Fruit fly (Drosophila melanogaster) whole organism, prepupa: ENCODE data around the gene CG7332.

Experiments used
- Blimp-1 ChIP-seq: fragments of 200-800 bp; sonication (Bioruptor generic); optimal IDR thresholded peaks from 3 replicates; lab custom pipeline; 2017; ENCODE audit warnings: missing biosample characterization, missing genetic modification characterization, mild to moderate bottlenecking, moderate library complexity, missing genetic modification reagents
- CG11294 ChIP-seq: fragments of 200-800 bp; sonication (Bioruptor generic); IDR thresholded peaks from 2 replicates; pipeline ENCODE4 v1.3.6; 2022; ENCODE audit warnings: missing biosample characterization, missing genetic modification characterization
- CG11762 ChIP-seq: fragments of 200-800 bp; sonication (Bioruptor generic); optimal IDR thresholded peaks from 3 replicates; lab custom pipeline; 2016; ENCODE audit warnings: missing biosample characterization, missing genetic modification characterization; ENCODE audit not compliant: insufficient read depth
- CG11902 ChIP-seq: fragments of 200-800 bp; sonication (Bioruptor generic); optimal IDR thresholded peaks from 3 replicates; lab custom pipeline; 2016; ENCODE audit warnings: missing biosample characterization, missing genetic modification characterization
- CG1621 ChIP-seq: fragments of 200-800 bp; sonication (Bioruptor generic); optimal IDR thresholded peaks from 3 replicates; lab custom pipeline; 2018; ENCODE audit warnings: missing biosample characterization, mild to moderate bottlenecking, missing genetic modification characterization
- CG16779 ChIP-seq: fragments of 200-800 bp; sonication (Bioruptor generic); optimal IDR thresholded peaks from 3 replicates; lab custom pipeline; 2017; ENCODE audit warnings: missing biosample characterization, mild to moderate bottlenecking, missing genetic modification characterization
- CG3032 ChIP-seq: fragments of 200-800 bp; optimal IDR thresholded peaks from 2 replicates; lab custom pipeline; 2019; ENCODE audit warnings: missing biosample characterization, mild to moderate bottlenecking, missing genetic modification characterization, moderate library complexity
- CG31627 ChIP-seq: fragments of 200-800 bp; sonication (Bioruptor generic); optimal IDR thresholded peaks from 3 replicates; lab custom pipeline; 2016; ENCODE audit warnings: missing biosample characterization, missing genetic modification characterization
- CG32006 ChIP-seq: fragments of 200-800 bp; sonication (Bioruptor generic); optimal IDR thresholded peaks from 3 replicates; lab custom pipeline; 2017; ENCODE audit warnings: missing biosample characterization, mild to moderate bottlenecking, missing genetic modification characterization
- CG34406 ChIP-seq: fragments of 200-800 bp; sonication (Bioruptor generic); optimal IDR thresholded peaks from 3 replicates; lab custom pipeline; 2016; ENCODE audit warnings: missing biosample characterization, missing genetic modification characterization
- CG3919 ChIP-seq: fragments of 200-800 bp; sonication (Bioruptor generic); optimal IDR thresholded peaks from 3 replicates; lab custom pipeline; 2016; ENCODE audit warnings: missing biosample characterization, missing genetic modification characterization
- CG4318 ChIP-seq: fragments of 200-800 bp; sonication (Bioruptor generic); optimal IDR thresholded peaks from 3 replicates; lab custom pipeline; 2017; ENCODE audit warnings: missing biosample characterization, mild to moderate bottlenecking, missing genetic modification characterization
- CG6276 ChIP-seq: fragments of 200-800 bp; sonication (Bioruptor generic); optimal IDR thresholded peaks from 2 replicates; lab custom pipeline; 2017; ENCODE audit warnings: missing biosample characterization, mild to moderate bottlenecking, missing genetic modification characterization
- CG6792 ChIP-seq: fragments of 200-800 bp; sonication (Bioruptor generic); optimal IDR thresholded peaks from 3 replicates; lab custom pipeline; 2016; ENCODE audit warnings: missing biosample characterization, missing genetic modification characterization
- CG6808 ChIP-seq: fragments of 200-800 bp; sonication (Bioruptor generic); optimal IDR thresholded peaks from 3 replicates; lab custom pipeline; 2017; ENCODE audit warnings: missing biosample characterization, missing genetic modification characterization, mild to moderate bottlenecking, moderate library complexity, missing genetic modification reagents
- CG7368 ChIP-seq: fragments of 200-800 bp; sonication (Bioruptor generic); optimal IDR thresholded peaks from 3 replicates; lab custom pipeline; 2016; ENCODE audit warnings: missing biosample characterization, missing genetic modification characterization
- CG8119 ChIP-seq: fragments of 200-800 bp; sonication (Bioruptor generic); IDR thresholded peaks from 3 replicates; pipeline ENCODE4 v1.3.6; 2022; ENCODE audit warnings: missing biosample characterization, missing genetic modification characterization
- CG8319 ChIP-seq: fragments of 200-800 bp; sonication (Bioruptor generic); optimal IDR thresholded peaks from 3 replicates; lab custom pipeline; 2016; ENCODE audit warnings: missing biosample characterization, missing genetic modification characterization
- Eip78C ChIP-seq: fragments of 200-800 bp; sonication (Bioruptor generic); peaks from one replicate; lab custom pipeline; 2016; ENCODE audit warnings: missing biosample characterization, missing genetic modification characterization
- Eip93F ChIP-seq: fragments of 200-800 bp; sonication (Bioruptor generic); optimal IDR thresholded peaks from 2 replicates; lab custom pipeline; 2016; ENCODE audit warnings: missing biosample characterization, mild to moderate bottlenecking, missing genetic modification characterization
- Ets21C ChIP-seq: fragments of 200-800 bp; sonication (Bioruptor generic); optimal IDR thresholded peaks from 3 replicates; lab custom pipeline; 2016; ENCODE audit warnings: missing biosample characterization, missing genetic modification characterization
- Ets96B ChIP-seq: fragments of 200-800 bp; optimal IDR thresholded peaks from 2 replicates; lab custom pipeline; 2019; ENCODE audit warnings: missing biosample characterization, mild to moderate bottlenecking, missing genetic modification characterization, moderate library complexity
- Hr39 ChIP-seq: fragments of 200-800 bp; sonication (Bioruptor generic); optimal IDR thresholded peaks from 2 replicates; lab custom pipeline; 2016; ENCODE audit warnings: missing biosample characterization, missing genetic modification characterization
- Hr4 ChIP-seq: fragments of 200-800 bp; sonication (Bioruptor generic); optimal IDR thresholded peaks from 3 replicates; lab custom pipeline; 2016; ENCODE audit warnings: missing biosample characterization, missing genetic modification characterization
- Lpt ChIP-seq: fragments of 200-800 bp; sonication (Bioruptor generic); optimal IDR thresholded peaks from 3 replicates; lab custom pipeline; 2016; ENCODE audit warnings: missing biosample characterization, missing genetic modification characterization
- Met ChIP-seq: fragments of 200-800 bp; sonication (Bioruptor generic); optimal IDR thresholded peaks from 3 replicates; lab custom pipeline; 2016; ENCODE audit warnings: missing biosample characterization, missing genetic modification characterization
- Smox ChIP-seq: fragments of 200-800 bp; sonication (Bioruptor generic); optimal IDR thresholded peaks from 3 replicates; lab custom pipeline; 2016; ENCODE audit warnings: missing biosample characterization, missing genetic modification characterization
- Sox15 ChIP-seq: fragments of 200-800 bp; sonication (Bioruptor generic); optimal IDR thresholded peaks from 3 replicates; lab custom pipeline; 2016; ENCODE audit warnings: missing biosample characterization, missing genetic modification characterization
- achi ChIP-seq: fragments of 200-800 bp; sonication (Bioruptor generic); optimal IDR thresholded peaks from 3 replicates; lab custom pipeline; 2016; ENCODE audit warnings: missing biosample characterization, missing genetic modification characterization
- acj6 ChIP-seq: fragments of 200-800 bp; sonication (Bioruptor generic); optimal IDR thresholded peaks from 3 replicates; lab custom pipeline; 2016; ENCODE audit warnings: missing biosample characterization, missing genetic modification characterization
- cyc ChIP-seq: fragments of 200-800 bp; sonication (Bioruptor generic); optimal IDR thresholded peaks from 3 replicates; lab custom pipeline; 2016; ENCODE audit warnings: missing biosample characterization, missing genetic modification characterization
- dac ChIP-seq: fragments of 200-800 bp; sonication (Bioruptor generic); optimal IDR thresholded peaks from 2 replicates; lab custom pipeline; 2017; ENCODE audit warnings: missing biosample characterization, mild to moderate bottlenecking, missing genetic modification characterization
- eg ChIP-seq: fragments of 200-800 bp; sonication (Bioruptor generic); IDR thresholded peaks from 3 replicates; pipeline ENCODE4 v1.3.6; 2022; ENCODE audit warnings: missing biosample characterization, missing genetic modification characterization
- esn ChIP-seq: fragments of 200-800 bp; sonication (Bioruptor generic); optimal IDR thresholded peaks from 2 replicates; lab custom pipeline; 2016; ENCODE audit warnings: missing biosample characterization, mild to moderate bottlenecking, missing genetic modification characterization, moderate library complexity
- fd59A ChIP-seq: fragments of 200-800 bp; sonication (Bioruptor generic); optimal IDR thresholded peaks from 2 replicates; lab custom pipeline; 2017; ENCODE audit warnings: missing biosample characterization, mild to moderate bottlenecking, missing genetic modification characterization, missing genetic modification reagents
- fd85E ChIP-seq: fragments of 200-800 bp; sonication (Bioruptor generic); optimal IDR thresholded peaks from 3 replicates; lab custom pipeline; 2016; ENCODE audit warnings: missing biosample characterization, missing genetic modification characterization
- fkh ChIP-seq: fragments of 200-800 bp; sonication (Bioruptor generic); optimal IDR thresholded peaks from 3 replicates; lab custom pipeline; 2017; ENCODE audit warnings: missing biosample characterization, mild to moderate bottlenecking, missing genetic modification characterization, moderate library complexity
- lz ChIP-seq: fragments of 200-800 bp; sonication (Bioruptor generic); optimal IDR thresholded peaks from 3 replicates; lab custom pipeline; 2016; ENCODE audit warnings: missing biosample characterization, missing genetic modification characterization
- salr ChIP-seq, 2 experiments: fragments of 200-800 bp; sonication (Bioruptor generic); optimal IDR thresholded peaks; 3 replicates each; lab custom pipeline; 2016 to 2018; ENCODE audit warnings: missing biosample characterization in 2 of 2, missing genetic modification characterization in 2 of 2, mild to moderate bottlenecking in 1 of 2
- spab ChIP-seq: fragments of 200-800 bp; sonication (Bioruptor generic); optimal IDR thresholded peaks from 2 replicates; lab custom pipeline; 2017; ENCODE audit warnings: missing biosample characterization, mild to moderate bottlenecking, missing genetic modification characterization, missing genetic modification reagents
- ss ChIP-seq, 2 experiments: fragments of 200-800 bp; sonication (Bioruptor generic); optimal IDR thresholded peaks; 2 replicates in 1 of 2; 3 replicates in 1 of 2; lab custom pipeline; 2017 to 2018; ENCODE audit warnings: mild to moderate bottlenecking in 2 of 2, missing biosample characterization in 2 of 2, missing genetic modification characterization in 2 of 2, moderate library complexity in 1 of 2
- svp ChIP-seq: fragments of 200-800 bp; sonication (Bioruptor generic); peaks from one replicate; lab custom pipeline; 2016; ENCODE audit warnings: missing biosample characterization, missing genetic modification characterization
- topi ChIP-seq: fragments of 200-800 bp; sonication (Bioruptor generic); optimal IDR thresholded peaks from 3 replicates; lab custom pipeline; 2016; ENCODE audit warnings: missing biosample characterization, missing genetic modification characterization
- vri ChIP-seq: fragments of 200-800 bp; sonication (Bioruptor generic); optimal IDR thresholded peaks from 3 replicates; lab custom pipeline; 2016; ENCODE audit warnings: missing biosample characterization, mild to moderate bottlenecking, missing genetic modification characterization

CG7332 gene

DNA sequence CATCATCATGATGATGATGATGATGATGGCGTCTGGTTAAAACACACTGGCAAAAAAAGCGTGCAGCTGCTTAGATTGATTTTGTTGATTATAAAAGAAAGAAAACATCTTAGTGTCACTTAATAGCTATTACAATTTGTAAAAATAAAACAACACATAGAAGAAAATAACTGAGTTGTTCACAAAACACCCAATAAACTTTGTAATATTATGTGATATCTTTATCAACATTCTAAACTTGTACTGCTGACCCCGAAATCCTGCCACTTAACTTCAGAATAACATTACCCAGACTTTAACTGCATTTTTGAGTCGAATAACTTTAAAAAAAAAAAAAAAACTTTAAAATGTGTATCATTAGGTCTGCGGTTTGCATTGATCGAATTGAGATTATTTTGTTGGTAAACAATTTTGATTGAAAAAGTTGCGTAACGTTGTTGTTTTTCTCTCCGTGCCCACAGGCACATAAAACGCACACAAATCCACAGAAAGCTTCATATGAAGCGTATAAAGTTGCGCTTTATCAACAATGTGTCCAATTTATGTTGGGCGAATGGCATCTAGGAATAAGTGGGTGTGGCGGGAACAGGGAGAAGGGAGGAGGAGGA lies 35.2 kb downstream of the CG7332 start (continued):
- TF ChIP-seq CG8319 (GFP tag; lab: Kevin White, UChicago) (no peak), dac (GFP tag; lab: Kevin White, UChicago) (no peak), CG8119 (no peak), Eip93F (GFP tag; lab: Kevin White, UChicago) (no peak), CG34406 (GFP tag; lab: Kevin White, UChicago) (no peak), fd85E (GFP tag; lab: Kevin White, UChicago) (no peak), Hr4 (GFP tag; lab: Kevin White, UChicago) (peak; percentile 38), achi (GFP tag; lab: Kevin White, UChicago) (peak; percentile 40), CG4318 (GFP tag; lab: Kevin White, UChicago) (no peak), lz (peak; percentile 15), CG1621 (tag; lab: Kevin White, UChicago) (no peak), fkh (GFP tag; lab: Kevin White, UChicago) (no peak), CG3919 (GFP tag; lab: Kevin White, UChicago) (peak; percentile 16), CG16779 (tag; lab: Kevin White, UChicago) (no peak), cyc (GFP tag; lab: Kevin White, UChicago) (peak; percentile 5), Smox (GFP tag; lab: Kevin White, UChicago) (no peak), CG6792 (GFP tag; lab: Kevin White, UChicago) (no peak), svp (peak; percentile 66), Ets96B (peak; percentile 12), Ets21C (GFP tag; lab: Kevin White, UChicago) (no peak), salr (GFP tag; optimal IDR thresholded peaks at IDR 0.05; lab: Kevin White, UChicago) (peak in 1 of 2 experiments; percentile 27), CG11762 (GFP tag; lab: Kevin White, UChicago) (no peak), Blimp-1 (GFP tag; lab: Kevin White, UChicago) (no peak), CG6276 (no peak), acj6 (peak; percentile 21), Hr39 (GFP tag; lab: Kevin White, UChicago) (peak; percentile 23), CG11294 (GFP tag; lab: Robert Waterston, UW) (no peak), CG3032 (tag; lab: Kevin White, UChicago) (no peak), CG6808 (GFP tag; lab: Kevin White, UChicago) (no peak), CG31627 (GFP tag; lab: Kevin White, UChicago) (peak; percentile 23), CG32006 (peak; percentile 64), eg (GFP tag; lab: Robert Waterston, UW) (no peak), spab (peak; percentile 14), Met (GFP tag; lab: Kevin White, UChicago) (no peak), Eip78C (peak; percentile 82), CG7368 (GFP tag; lab: Kevin White, UChicago) (no peak)
- TF ChIP-seq, all 60 proteins: peak for 22

- TF ChIP-seq CG4318 (GFP tag; lab: Kevin White, UChicago) (peak; percentile 39), esn (GFP tag; lab: Kevin White, UChicago) (peak; percentile 2), CG11902 (GFP tag; lab: Kevin White, UChicago) (no peak), fd59A (GFP tag; lab: Kevin White, UChicago) (peak; percentile 10), topi (peak; percentile 27), CG8319 (GFP tag; lab: Kevin White, UChicago) (no peak), ss (GFP tag; optimal IDR thresholded peaks at IDR 0.05; lab: Kevin White, UChicago) (peak in 1 of 2 experiments; percentile 15), CG1621 (tag; lab: Kevin White, UChicago) (peak; percentile 10), eg (GFP tag; lab: Robert Waterston, UW) (peak; percentile 65; the same call in 2 of the 3 replicates), fd85E (GFP tag; lab: Kevin White, UChicago) (no peak), Eip93F (GFP tag; lab: Kevin White, UChicago) (no peak), Met (GFP tag; lab: Kevin White, UChicago) (peak; percentile 20), acj6 (peak; percentile 48), svp (peak; percentile 52), Sox15 (GFP tag; lab: Kevin White, UChicago) (no peak), Ets96B (peak; percentile 47), CG8119 (peak; percentile 80), CG32006 (peak; percentile 74), CG31627 (GFP tag; lab: Kevin White, UChicago) (no peak), salr (GFP tag; optimal IDR thresholded peaks at IDR 0.05; lab: Kevin White, UChicago) (peak in 1 of 2 experiments; percentile 25), CG34406 (GFP tag; lab: Kevin White, UChicago) (no peak), Lpt (peak; percentile 50), vri (GFP tag; lab: Kevin White, UChicago) (no peak), achi (GFP tag; lab: Kevin White, UChicago) (peak; percentile 43), Blimp-1 (GFP tag; lab: Kevin White, UChicago) (no peak), CG3919 (GFP tag; lab: Kevin White, UChicago) (peak; percentile 6), Hr39 (GFP tag; lab: Kevin White, UChicago) (peak; percentile 25), Hr4 (GFP tag; lab: Kevin White, UChicago) (peak; percentile 61), CG11762 (GFP tag; lab: Kevin White, UChicago) (no peak)
Observed at dm6 chrX:18920642-18921355, 36.5 kb downstream of the CG7332 start.
